Fruit fly (Drosophila melanogaster) whole organism, embryonic: ENCODE data around the gene pros.

Experiments used
- ATbp ChIP-seq: fragments of 200-800 bp; sonication (Bioruptor generic); optimal IDR thresholded peaks from 2 replicates; lab custom pipeline; 2017; ENCODE audit warnings: missing biosample characterization, mild to moderate bottlenecking, missing genetic modification characterization, missing genetic modification reagents
- Atf6 ChIP-seq: fragments of 200-800 bp; sonication (Bioruptor generic); IDR thresholded peaks from 2 replicates; pipeline ENCODE4 v1.3.6; 2022; ENCODE audit warnings: missing biosample characterization, missing genetic modification characterization
- CG13894 ChIP-seq: fragments of 200-800 bp; sonication (Bioruptor generic); optimal IDR thresholded peaks from 3 replicates; lab custom pipeline; 2018; ENCODE audit warnings: missing biosample characterization, mild to moderate bottlenecking, missing genetic modification characterization, moderate library complexity
- CG14050 ChIP-seq: fragments of 200-800 bp; sonication (Bioruptor generic); IDR thresholded peaks from 3 replicates; pipeline ENCODE4 v1.3.6; 2022; ENCODE audit warnings: missing biosample characterization, missing genetic modification characterization
- CG14667 ChIP-seq: fragments of 200-800 bp; sonication (Bioruptor generic); IDR thresholded peaks from 2 replicates; pipeline ENCODE4 v1.3.6; 2022; ENCODE audit warnings: missing biosample characterization, missing genetic modification characterization
- CG15269 ChIP-seq: fragments of 200-800 bp; sonication (Bioruptor generic); optimal IDR thresholded peaks from 2 replicates; lab custom pipeline; 2018; ENCODE audit warnings: missing biosample characterization, mild to moderate bottlenecking, missing genetic modification characterization, moderate library complexity
- CG15479 ChIP-seq: fragments of 200-800 bp; sonication (Bioruptor generic); optimal IDR thresholded peaks from 3 replicates; lab custom pipeline; 2019; ENCODE audit warnings: missing biosample characterization, mild to moderate bottlenecking, missing genetic modification characterization, moderate library complexity
- CG1647 ChIP-seq: fragments of 200-800 bp; sonication (Bioruptor generic); optimal IDR thresholded peaks from 3 replicates; lab custom pipeline; 2016; ENCODE audit warnings: missing biosample characterization, missing genetic modification characterization
- CG16815 ChIP-seq: fragments of 200-800 bp; sonication (Bioruptor generic); optimal IDR thresholded peaks from 3 replicates; lab custom pipeline; 2017; ENCODE audit warnings: missing biosample characterization, mild to moderate bottlenecking, missing genetic modification characterization
- CG17568 ChIP-seq: fragments of 200-800 bp; sonication (Bioruptor generic); optimal IDR thresholded peaks from 2 replicates; lab custom pipeline; 2018; ENCODE audit warnings: missing biosample characterization, mild to moderate bottlenecking, missing genetic modification characterization, moderate library complexity
- CG17612 ChIP-seq: fragments of 200-800 bp; sonication (Bioruptor generic); IDR thresholded peaks from 2 replicates; pipeline ENCODE4 v1.3.6; 2022; ENCODE audit warnings: missing biosample characterization, missing genetic modification characterization
- CG2889 ChIP-seq: fragments of 200-800 bp; sonication (Bioruptor generic); IDR thresholded peaks from 3 replicates; pipeline ENCODE4 v1.3.6; 2022; ENCODE audit warnings: missing biosample characterization, missing genetic modification characterization
- CG30020 ChIP-seq: fragments of 200-800 bp; optimal IDR thresholded peaks from 2 replicates; lab custom pipeline; 2019; ENCODE audit warnings: missing biosample characterization, mild to moderate bottlenecking, missing genetic modification characterization, moderate library complexity
- CG3995 ChIP-seq: fragments of 200-800 bp; sonication (Bioruptor generic); optimal IDR thresholded peaks from 3 replicates; lab custom pipeline; 2016; ENCODE audit warnings: missing biosample characterization, missing genetic modification characterization
- CG4282 ChIP-seq: fragments of 200-800 bp; sonication (Bioruptor generic); optimal IDR thresholded peaks from 2 replicates; lab custom pipeline; 2016; ENCODE audit warnings: missing biosample characterization, missing genetic modification characterization
- CG4328 ChIP-seq: fragments of 200-800 bp; sonication (Bioruptor generic); optimal IDR thresholded peaks from 3 replicates; lab custom pipeline; 2017; ENCODE audit warnings: missing biosample characterization, missing genetic modification reagents, missing genetic modification characterization
- CG5180 ChIP-seq: fragments of 200-800 bp; sonication (Bioruptor generic); optimal IDR thresholded peaks from 3 replicates; lab custom pipeline; 2017; ENCODE audit warnings: missing biosample characterization, missing genetic modification characterization, mild to moderate bottlenecking, moderate library complexity, missing genetic modification reagents
- CG5953 ChIP-seq: fragments of 200-800 bp; sonication (Bioruptor generic); IDR thresholded peaks from 2 replicates; pipeline ENCODE4 v1.3.6; 2022; ENCODE audit warnings: missing biosample characterization, missing genetic modification characterization
- CG6765 ChIP-seq: fragments of 200-800 bp; sonication (Bioruptor generic); optimal IDR thresholded peaks from 3 replicates; lab custom pipeline; 2017; ENCODE audit warnings: missing biosample characterization, mild to moderate bottlenecking, missing genetic modification characterization
- CG6791 ChIP-seq: fragments of 200-800 bp; sonication (Bioruptor generic); IDR thresholded peaks from 3 replicates; pipeline ENCODE4 v1.3.6; 2022; ENCODE audit warnings: missing biosample characterization, missing genetic modification characterization; ENCODE audit not compliant: partially characterized antibody
- CG7372 ChIP-seq: fragments of 200-800 bp; sonication (Bioruptor generic); IDR thresholded peaks from 2 replicates; pipeline ENCODE4 v1.3.6; 2022; ENCODE audit warnings: missing biosample characterization, missing genetic modification characterization
- CG9609 ChIP-seq: fragments of 200-800 bp; sonication (Bioruptor generic); optimal IDR thresholded peaks from 3 replicates; lab custom pipeline; 2016; ENCODE audit warnings: missing biosample characterization, missing genetic modification characterization
- Dip2 ChIP-seq: fragments of 200-800 bp; sonication (Bioruptor generic); IDR thresholded peaks from 2 replicates; pipeline ENCODE4 v1.3.6; 2022; ENCODE audit warnings: missing biosample characterization, missing genetic modification characterization
- Dip3 ChIP-seq: fragments of 200-800 bp; sonication (Bioruptor generic); optimal IDR thresholded peaks from 3 replicates; lab custom pipeline; 2016; ENCODE audit warnings: missing biosample characterization, missing genetic modification characterization
- Drgx ChIP-seq: fragments of 200-800 bp; sonication (Bioruptor generic); IDR thresholded peaks from 2 replicates; pipeline ENCODE4 v1.3.6; 2022; ENCODE audit warnings: missing biosample characterization, missing genetic modification characterization
- HLHmδ ChIP-seq: fragments of 200-800 bp; sonication (Bioruptor generic); optimal IDR thresholded peaks from 2 replicates; lab custom pipeline; 2018; ENCODE audit warnings: missing biosample characterization, mild to moderate bottlenecking, missing genetic modification characterization, moderate library complexity
- HmgZ ChIP-seq: fragments of 200-800 bp; sonication (Bioruptor generic); optimal IDR thresholded peaks from 2 replicates; lab custom pipeline; 2018; ENCODE audit warnings: missing biosample characterization, mild to moderate bottlenecking, missing genetic modification characterization
- Hr3 ChIP-seq: fragments of 200-800 bp; sonication (Bioruptor generic); optimal IDR thresholded peaks from 3 replicates; lab custom pipeline; 2016; ENCODE audit warnings: missing biosample characterization, missing genetic modification characterization
- MESR4 ChIP-seq: fragments of 200-800 bp; sonication (Bioruptor generic); optimal IDR thresholded peaks from 2 replicates; lab custom pipeline; 2018; ENCODE audit warnings: missing biosample characterization, mild to moderate bottlenecking, missing genetic modification characterization, moderate library complexity
- MTF-1 ChIP-seq: fragments of 200-800 bp; sonication (Bioruptor generic); optimal IDR thresholded peaks from 2 replicates; lab custom pipeline; 2018; ENCODE audit warnings: missing biosample characterization, mild to moderate bottlenecking, missing genetic modification characterization, borderline replicate concordance
- PHDP ChIP-seq: fragments of 200-800 bp; sonication (Bioruptor generic); optimal IDR thresholded peaks from 3 replicates; lab custom pipeline; 2018; ENCODE audit warnings: missing biosample characterization, mild to moderate bottlenecking, missing genetic modification characterization, moderate library complexity
- Poxn ChIP-seq: fragments of 200-800 bp; sonication (Bioruptor generic); IDR thresholded peaks from 2 replicates; pipeline ENCODE4 v1.3.6; 2022; ENCODE audit warnings: missing biosample characterization, missing genetic modification characterization
- Sox100B ChIP-seq: fragments of 200-800 bp; sonication (Bioruptor generic); optimal IDR thresholded peaks from 3 replicates; lab custom pipeline; 2018; ENCODE audit warnings: missing biosample characterization, mild to moderate bottlenecking, missing genetic modification characterization
- Sry-δ ChIP-seq: fragments of 200-800 bp; sonication (Bioruptor generic); optimal IDR thresholded peaks from 2 replicates; lab custom pipeline; 2016; ENCODE audit warnings: missing biosample characterization, missing genetic modification characterization
- Trl ChIP-seq, 3 experiments: fragments of >200 bp in 2 of 3; fragments of 200-800 bp in 1 of 3; sonication (Bioruptor generic) in 1 of 3; optimal IDR thresholded peaks; 2 replicates in 1 of 3; 3 replicates in 2 of 3; lab custom pipeline; 2016 to 2017; ENCODE audit warnings: missing biosample characterization in 1 of 3, missing genetic modification characterization in 1 of 3
- Vsx1 ChIP-seq: fragments of 200-800 bp; sonication (Bioruptor generic); optimal IDR thresholded peaks from 2 replicates; lab custom pipeline; 2017; ENCODE audit warnings: missing biosample characterization, mild to moderate bottlenecking, missing genetic modification characterization, missing genetic modification reagents
- bigmax ChIP-seq: fragments of 200-800 bp; sonication (Bioruptor generic); optimal IDR thresholded peaks from 2 replicates; lab custom pipeline; 2018; ENCODE audit warnings: missing biosample characterization, mild to moderate bottlenecking, missing genetic modification characterization
- danr ChIP-seq: fragments of 200-800 bp; sonication (Bioruptor generic); IDR thresholded peaks from 2 replicates; pipeline ENCODE4 v1.3.6; 2022; ENCODE audit warnings: missing biosample characterization, missing genetic modification characterization
- eve ChIP-seq, 2 experiments: fragments of >200 bp; optimal IDR thresholded peaks; 2 replicates each; lab custom pipeline; 2017; ENCODE audit warnings: missing biosample characterization in 2 of 2, missing genetic modification characterization in 2 of 2
- gcm2 ChIP-seq: fragments of 200-800 bp; sonication (Bioruptor generic); optimal IDR thresholded peaks from 2 replicates; lab custom pipeline; 2016; ENCODE audit warnings: missing biosample characterization, missing genetic modification characterization
- hb ChIP-seq: fragments of 200-800 bp; sonication (Bioruptor generic); IDR thresholded peaks from 3 replicates; pipeline ENCODE4 v1.3.6; 2022; ENCODE audit warnings: missing biosample characterization, missing genetic modification characterization; ENCODE audit not compliant: partially characterized antibody
- nmo ChIP-seq: fragments of 200-800 bp; sonication (Bioruptor generic); optimal IDR thresholded peaks from 2 replicates; lab custom pipeline; 2018; ENCODE audit warnings: missing biosample characterization, mild to moderate bottlenecking, missing genetic modification characterization, moderate library complexity
- pb ChIP-seq: fragments of 200-800 bp; sonication (Bioruptor generic); optimal IDR thresholded peaks from 3 replicates; lab custom pipeline; 2016; ENCODE audit warnings: missing biosample characterization, missing genetic modification characterization
- row ChIP-seq: fragments of 200-800 bp; sonication (Bioruptor generic); IDR thresholded peaks from 3 replicates; pipeline ENCODE4 v1.3.6; 2022; ENCODE audit warnings: missing biosample characterization, missing genetic modification characterization
- slbo ChIP-seq: fragments of 200-800 bp; sonication (Bioruptor generic); IDR thresholded peaks from 2 replicates; pipeline ENCODE4 v1.3.6; 2022; ENCODE audit warnings: missing biosample characterization, missing genetic modification characterization
- sr ChIP-seq: fragments of 200-800 bp; sonication (Bioruptor generic); IDR thresholded peaks from 3 replicates; pipeline ENCODE4 v1.3.6; 2022; ENCODE audit warnings: missing biosample characterization, missing genetic modification characterization
- tin ChIP-seq: fragments of 200-800 bp; sonication (Bioruptor generic); optimal IDR thresholded peaks from 3 replicates; lab custom pipeline; 2016; ENCODE audit warnings: missing biosample characterization, missing genetic modification characterization
- tna ChIP-seq: fragments of 200-800 bp; sonication (Bioruptor generic); IDR thresholded peaks from 2 replicates; pipeline ENCODE4 v1.3.6; 2022; ENCODE audit warnings: missing biosample characterization, missing genetic modification characterization; ENCODE audit not compliant: partially characterized antibody
- tx ChIP-seq: fragments of 200-800 bp; sonication (Bioruptor generic); optimal IDR thresholded peaks from 2 replicates; lab custom pipeline; 2016; ENCODE audit warnings: missing biosample characterization, missing genetic modification characterization

Gene pros

DNA sequence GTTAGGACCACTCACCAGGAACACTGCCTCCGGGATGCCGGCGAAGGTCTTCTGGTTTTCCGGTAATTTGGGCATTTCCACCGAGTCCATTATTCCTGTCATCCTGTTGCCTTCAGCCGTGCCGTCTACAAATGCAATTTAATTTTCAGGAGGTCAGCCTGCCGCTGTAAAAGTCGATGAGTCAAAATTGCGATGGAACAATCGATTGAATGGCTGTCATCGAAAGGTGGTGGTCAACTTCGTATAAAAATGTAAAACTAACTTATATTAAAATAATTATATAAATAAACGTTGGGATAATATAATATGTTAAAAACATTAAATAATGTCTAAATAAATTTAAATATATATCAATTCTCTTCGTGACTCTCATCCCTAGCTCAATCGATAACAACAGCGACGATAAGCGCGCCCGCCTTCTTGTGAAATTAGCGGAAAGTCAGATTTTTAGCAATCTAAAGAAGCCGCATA is 81.4 kb downstream of the pros start, which contains the start of the genes mgr and Irbp (continued):
- no peak for TF ChIP-seq Trl (optimal IDR thresholded peaks at IDR 0.05; lab: Kevin White, UChicago)
- TF ChIP-seq Trl (GFP tag; optimal IDR thresholded peaks at IDR 0.05; lab: Kevin White, UChicago): peak; percentile 31
- TF ChIP-seq tx (GFP tag; lab: Kevin White, UChicago): peak; percentile 4
- TF ChIP-seq CG17568 (GFP tag; lab: Kevin White, UChicago): no peak
- TF ChIP-seq Vsx1 (GFP tag; lab: Kevin White, UChicago): no peak
- TF ChIP-seq CG5180 (GFP tag; lab: Kevin White, UChicago): no peak
- TF ChIP-seq CG4282 (GFP tag; lab: Kevin White, UChicago): no peak
- no peak for TF ChIP-seq pb (GFP tag; lab: Kevin White, UChicago)
- TF ChIP-seq CG4328 (GFP tag; lab: Kevin White, UChicago): peak; percentile 69
- TF ChIP-seq CG30020 (tag; lab: Kevin White, UChicago): peak; percentile 80
- peak; percentile 91 for TF ChIP-seq CG14667 (GFP tag; lab: Robert Waterston, UW)
- peak; percentile 97 for TF ChIP-seq slbo (GFP tag; lab: Robert Waterston, UW)
- TF ChIP-seq Hr3 (GFP tag; lab: Kevin White, UChicago): peak; percentile 92
- peak; percentile 13; the same call in 1 of the 3 replicates for TF ChIP-seq sr
- peak; percentile 44 for TF ChIP-seq Dip3 (GFP tag; lab: Kevin White, UChicago)
- TF ChIP-seq eve (GFP tag; optimal IDR thresholded peaks at IDR 0.05; lab: Kevin White, UChicago): no peak
- TF ChIP-seq CG3995: peak; percentile 40
- TF ChIP-seq MTF-1 (GFP tag; lab: Kevin White, UChicago): peak; percentile 52
- TF ChIP-seq CG5953 (GFP tag; lab: Robert Waterston, UW): peak; percentile 73
- peak; percentile 90 for TF ChIP-seq CG15269 (tag; lab: Kevin White, UChicago)
- peak; percentile 82 for TF ChIP-seq ATbp (GFP tag; lab: Kevin White, UChicago)
- peak; percentile 76 for TF ChIP-seq Sry-δ
- peak; percentile 90 for TF ChIP-seq Sox100B (GFP tag; lab: Kevin White, UChicago)
- peak; percentile 94 for TF ChIP-seq PHDP (tag; lab: Kevin White, UChicago)
- peak; percentile 90 for TF ChIP-seq tin (GFP tag; lab: Kevin White, UChicago)
- peak; percentile 11 for TF ChIP-seq CG15479 (GFP tag; lab: Kevin White, UChicago)
- TF ChIP-seq Drgx: peak; percentile 91
- no peak; the same call in 2 of the 3 replicates for TF ChIP-seq CG6791 (GFP tag; lab: Robert Waterston, UW)
- TF ChIP-seq HLHmδ: no peak
- peak; percentile 87 for TF ChIP-seq danr (GFP tag; lab: Robert Waterston, UW)
- TF ChIP-seq CG17612 (GFP tag; lab: Robert Waterston, UW): peak; percentile 78; the same call in 1 of the 2 replicates
- TF ChIP-seq tna (GFP tag; lab: Robert Waterston, UW): peak; percentile 70; the same call in 1 of the 2 replicates
- peak; percentile 73 for TF ChIP-seq MESR4
- peak; percentile 86 for TF ChIP-seq bigmax (GFP tag; lab: Kevin White, UChicago)
- TF ChIP-seq hb (GFP tag; lab: Robert Waterston, UW): peak; percentile 73; the same call in 2 of the 3 replicates
- TF ChIP-seq Poxn: peak; percentile 82
- peak; percentile 86 for TF ChIP-seq HmgZ (tag; lab: Kevin White, UChicago)
- peak; percentile 22 for TF ChIP-seq CG9609 (GFP tag; lab: Kevin White, UChicago)
- TF ChIP-seq CG13894: no peak
- peak; percentile 94 for TF ChIP-seq CG7372 (GFP tag; lab: Robert Waterston, UW)
- TF ChIP-seq CG14050 (GFP tag; lab: Robert Waterston, UW): peak; percentile 90
- peak; percentile 42 for TF ChIP-seq CG1647
- TF ChIP-seq nmo (GFP tag; lab: Kevin White, UChicago): peak; percentile 95
- peak; percentile 78; the same call in 2 of the 3 replicates for TF ChIP-seq CG2889 (GFP tag; lab: Robert Waterston, UW)
- TF ChIP-seq Dip2: 0 out of 2 replicates have a peak, but pooled peaks have one; percentile 18
- TF ChIP-seq Atf6 (GFP tag; lab: Robert Waterston, UW): peak; percentile 91
- peak; percentile 75 for TF ChIP-seq CG16815 (GFP tag; lab: Kevin White, UChicago)
- peak; percentile 9 for TF ChIP-seq gcm2 (GFP tag; lab: Kevin White, UChicago)
- peak; percentile 97 for TF ChIP-seq row (GFP tag; lab: Robert Waterston, UW)
- TF ChIP-seq CG6765 (GFP tag; lab: Kevin White, UChicago): peak; percentile 70
